Worm (Caenorhabditis elegans): ENCODE data around the gene F02E11.3.
A peak's percentile ranks its signal among the peaks of the same experiment; 100 is the strongest.

Gene F02E11.3

DNA sequence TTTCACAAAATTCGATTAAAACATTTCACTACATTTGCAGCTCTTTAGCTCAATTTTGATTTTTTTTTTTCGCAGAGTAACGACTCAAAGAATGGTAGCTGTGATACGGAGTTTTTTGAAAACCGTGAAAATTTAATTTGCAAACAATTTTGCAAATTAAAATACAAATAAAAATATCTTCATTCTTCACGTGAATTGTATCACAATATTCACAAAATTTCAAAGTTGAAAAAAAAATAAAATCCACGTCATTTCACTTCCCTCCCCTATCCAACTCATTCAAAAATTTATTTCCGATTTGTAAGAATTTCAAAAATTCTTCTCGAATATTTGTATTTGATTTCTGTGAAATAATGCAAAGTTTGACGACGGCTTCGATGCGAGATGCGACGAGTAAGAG lies 3.8 kb upstream of the F02E11.3 start, which contains the start of gene wht-4:
wht-4 (plus strand) TSS at position 301 of the 400 bp plus-strand sequence.
- TF ChIP-seq ztf-1 (GFP tag; conservative IDR thresholded peaks at IDR 0.05) (no peak), ceh-82 (tag; optimal IDR thresholded peaks at IDR 0.05) (no peak), unc-39 (tag; optimal IDR thresholded peaks at IDR 0.05) (no peak), R02D3.7 (tag; optimal IDR thresholded peaks at IDR 0.05) (no peak), lin-39 (tag; optimal IDR thresholded peaks at IDR 0.05) (no peak), ama-1 (optimal IDR thresholded peaks at IDR 0.05) (no peak), sma-3 (GFP tag; optimal IDR thresholded peaks at IDR 0.05) (no peak), blmp-1 (tag; optimal IDR thresholded peaks at IDR 0.05; ENCODE audit: insufficient read depth) (no peak), sem-4 (tag; optimal IDR thresholded peaks at IDR 0.05) (no peak), nhr-23 (tag; optimal IDR thresholded peaks at IDR 0.05) (no peak), lsy-2 (tag; optimal IDR thresholded peaks at IDR 0.05) (no peak), nhr-21 (tag; optimal IDR thresholded peaks at IDR 0.05) (no peak), nhr-6 (tag; optimal IDR thresholded peaks at IDR 0.05) (no peak), Y55F3AM.14 (GFP tag; optimal IDR thresholded peaks at IDR 0.05) (no peak), nhr-129 (tag; optimal IDR thresholded peaks at IDR 0.05) (no peak), gmeb-1 (tag; optimal IDR thresholded peaks at IDR 0.05) (no peak), nhr-11 (tag; optimal IDR thresholded peaks at IDR 0.05) (no peak), mdl-1 (tag; optimal IDR thresholded peaks at IDR 0.05) (no peak), C34F6.9 (tag; optimal IDR thresholded peaks at IDR 0.05) (no peak)

DNA sequence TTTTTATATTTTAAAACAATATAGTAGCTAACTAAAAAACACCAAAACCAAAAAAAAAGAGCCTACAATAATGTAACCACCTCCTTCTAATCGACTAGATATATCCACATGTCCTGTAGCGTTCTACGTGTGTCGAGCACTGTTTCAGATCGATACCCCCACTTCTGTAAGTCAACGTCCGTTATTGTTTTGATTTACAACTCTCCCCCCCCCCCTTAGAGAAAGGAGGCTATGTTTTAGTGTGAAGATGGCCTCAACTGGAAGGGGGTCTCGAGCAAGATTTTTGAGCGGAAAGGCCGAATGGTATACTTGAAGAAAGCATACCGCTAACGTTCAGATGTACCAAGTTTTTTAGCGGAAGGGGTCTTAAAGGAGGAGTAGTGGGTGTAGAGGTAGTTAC lies 2.9 kb upstream of the F02E11.3 start, which contains the start of gene F02E11.4:
F02E11.4 (minus strand) TSS at position 101 of the 400 bp plus-strand sequence.
- TF ChIP-seq alr-1 (tag; optimal IDR thresholded peaks at IDR 0.05) (no peak), unc-55 (GFP tag; optimal IDR thresholded peaks at IDR 0.05) (no peak), snpc-4 (tag; optimal IDR thresholded peaks at IDR 0.05) (no peak), lin-11 (tag; optimal IDR thresholded peaks at IDR 0.05) (no peak), lin-39 (tag; optimal IDR thresholded peaks at IDR 0.05) (no peak), peb-1 (tag; optimal IDR thresholded peaks at IDR 0.05) (no peak)

DNA sequence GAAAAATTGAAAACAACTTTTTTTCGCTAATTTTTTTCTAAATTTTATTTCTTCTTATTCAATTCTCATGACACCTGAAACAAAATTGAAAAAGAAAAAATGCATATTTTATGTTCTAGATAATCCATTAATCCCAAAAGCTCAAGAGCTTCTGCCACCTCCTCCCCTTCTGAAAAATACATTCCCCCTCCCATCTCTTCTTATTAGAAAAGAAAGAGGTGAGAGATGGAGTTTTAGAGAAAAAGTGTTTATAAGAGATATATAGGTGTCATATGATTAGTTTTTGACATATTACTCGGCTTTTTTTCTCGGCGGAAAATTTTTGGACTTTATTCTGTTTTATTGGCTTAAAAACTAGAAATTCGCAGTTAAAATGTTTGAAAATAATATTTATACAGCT lies 4.2 kb downstream of the F02E11.3 start:
- TF ChIP-seq nhr-11 (tag; optimal IDR thresholded peaks at IDR 0.05) (no peak), egl-27 (tag; optimal IDR thresholded peaks at IDR 0.05) (no peak), nhr-237 (tag; optimal IDR thresholded peaks at IDR 0.05) (no peak), lsy-2 (tag; optimal IDR thresholded peaks at IDR 0.05) (peak in 1 of 2 experiments; percentile 38), sma-9 (GFP tag; optimal IDR thresholded peaks at IDR 0.05) (no peak), sma-9 (tag; optimal IDR thresholded peaks at IDR 0.05) (no peak), peb-1 (tag; optimal IDR thresholded peaks at IDR 0.05) (no peak), nhr-6 (tag; optimal IDR thresholded peaks at IDR 0.05) (no peak), unc-62 (GFP tag; optimal IDR thresholded peaks at IDR 0.05) (no peak), C34F6.9 (tag; optimal IDR thresholded peaks at IDR 0.05) (peak; percentile 66), unc-55 (GFP tag; optimal IDR thresholded peaks at IDR 0.05) (peak; percentile 66), F13H6.1 (tag; optimal IDR thresholded peaks at IDR 0.05) (no peak)

DNA sequence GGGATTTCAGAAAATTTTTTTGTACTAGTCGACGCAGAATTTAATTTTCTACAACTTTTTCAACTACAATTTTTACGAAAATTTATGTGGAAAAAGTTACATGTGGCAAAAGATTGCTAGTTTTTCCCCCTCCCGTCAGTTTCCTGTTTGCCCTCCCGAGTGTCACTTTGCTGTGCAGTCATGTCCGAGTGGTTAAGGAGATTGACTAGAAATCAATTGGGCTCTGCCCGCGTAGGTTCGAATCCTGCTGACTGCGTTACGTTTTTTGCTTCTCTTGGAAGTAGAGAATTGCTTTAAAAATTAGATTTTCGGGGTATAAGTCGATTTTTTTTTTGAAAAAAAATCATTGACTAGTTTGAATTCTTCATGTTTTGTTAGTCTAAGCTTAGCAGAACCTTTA lies 7.0 kb downstream of the F02E11.3 start:
- TF ChIP-seq ZK546.5 (tag; optimal IDR thresholded peaks at IDR 0.05) (no peak), crh-2 (tag; optimal IDR thresholded peaks at IDR 0.05) (peak; percentile 12)

DNA sequence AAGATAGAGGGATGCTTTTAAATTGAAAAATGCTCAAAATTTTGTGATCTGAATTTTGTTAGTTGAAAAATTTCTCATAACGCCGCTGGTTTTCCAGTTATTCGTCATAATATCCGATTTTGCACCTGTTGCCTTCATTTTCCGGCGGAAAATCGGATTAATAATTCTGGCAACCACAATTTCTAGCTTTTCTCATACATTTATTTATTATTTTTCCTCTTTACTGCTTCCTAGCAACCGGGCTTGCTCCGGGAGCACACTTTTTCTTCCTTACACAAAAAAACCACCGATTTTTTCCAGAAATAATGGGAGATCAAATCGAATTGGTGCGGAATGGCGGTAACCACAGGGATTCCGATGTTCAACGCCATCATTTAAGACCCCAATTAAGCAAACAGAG lies 7.5 kb downstream of the F02E11.3 start, which contains the start of gene F02E11.7:
F02E11.7 (plus strand) TSS at position 301 of the 400 bp plus-strand sequence.
- TF ChIP-seq ama-1 (optimal IDR thresholded peaks at IDR 0.05) (no peak), aly-2 (tag; optimal IDR thresholded peaks at IDR 0.05) (no peak), mdl-1 (tag; optimal IDR thresholded peaks at IDR 0.05) (no peak), F13H6.1 (tag; optimal IDR thresholded peaks at IDR 0.05) (no peak), C34F6.9 (tag; optimal IDR thresholded peaks at IDR 0.05) (no peak), elt-1 (tag; optimal IDR thresholded peaks at IDR 0.05) (no peak), lin-13 (GFP tag; optimal IDR thresholded peaks at IDR 0.05) (no peak), unc-39 (tag; optimal IDR thresholded peaks at IDR 0.05) (no peak), peb-1 (tag; optimal IDR thresholded peaks at IDR 0.05) (no peak), nhr-21 (tag; optimal IDR thresholded peaks at IDR 0.05) (no peak), ztf-1 (GFP tag; conservative IDR thresholded peaks at IDR 0.05) (no peak), lsy-2 (tag; optimal IDR thresholded peaks at IDR 0.05) (no peak), fos-1 (tag; optimal IDR thresholded peaks at IDR 0.05) (no peak), alr-1 (tag; optimal IDR thresholded peaks at IDR 0.05) (no peak), mbf-1 (tag; optimal IDR thresholded peaks at IDR 0.05) (no peak), nhr-23 (tag; optimal IDR thresholded peaks at IDR 0.05) (no peak), nhr-129 (tag; optimal IDR thresholded peaks at IDR 0.05) (no peak), unc-55 (GFP tag; optimal IDR thresholded peaks at IDR 0.05) (no peak), zag-1 (tag; optimal IDR thresholded peaks at IDR 0.05) (no peak), Y55F3AM.14 (GFP tag; optimal IDR thresholded peaks at IDR 0.05) (no peak)
